Fruit fly (Drosophila melanogaster): ENCODE measurements around the gene CG9458.

The CG9458 gene

dm6 chr3R:9784341-9785062 lies 35.2 kb downstream of the CG9458 start, which contains the start of the genes MtnA and CG8500:
Gene MtnA, minus strand, starts transcription at chr3R:9784370.
Gene CG8500, plus strand, starts transcription at chr3R:9784653.
- peak; percentile 11; the same call in 1 of the 2 replicates for TF ChIP-seq Ets98B (GFP tag; IDR thresholded peaks at IDR 0.05)
- TF ChIP-seq CG4496 (GFP tag; IDR thresholded peaks at IDR 0.05) = peak; percentile 64; the same call in 2 of the 3 replicates
- TF ChIP-seq rn (GFP tag; IDR thresholded peaks at IDR 0.05) = no peak

- TF ChIP-seq CG9948 (tag; optimal IDR thresholded peaks at IDR 0.05) (peak; percentile 3), CG8159 (tag; optimal IDR thresholded peaks at IDR 0.05) (peak; percentile 21), CG4496 (GFP tag; IDR thresholded peaks at IDR 0.05) (0 out of 3 replicates have a peak, but pooled peaks have one; percentile 21), EcR (GFP tag; optimal IDR thresholded peaks at IDR 0.05) (peak; percentile 8), Snoo (tag; optimal IDR thresholded peaks at IDR 0.05) (no peak), rn (GFP tag; IDR thresholded peaks at IDR 0.05) (no peak)
These were observed 36.3 kb downstream of the CG9458 start for dm6 chr3R:9783240-9783917.

dm6 chr3R:9779764-9780163 lies 39.9 kb downstream of the CG9458 start, which contains the start of gene CG12947:
Gene CG12947, plus strand, starts transcription at chr3R:9780064.
- peak; percentile 30 for TF ChIP-seq EcR (GFP tag; optimal IDR thresholded peaks at IDR 0.05)
- TF ChIP-seq CG8159 (tag; optimal IDR thresholded peaks at IDR 0.05) = no peak
- TF ChIP-seq CG14655 (GFP tag; optimal IDR thresholded peaks at IDR 0.05) = no peak
- no peak for TF ChIP-seq Snoo (tag; optimal IDR thresholded peaks at IDR 0.05)
- TF ChIP-seq CG4496 (GFP tag; IDR thresholded peaks at IDR 0.05) = peak; percentile 21; the same call in 1 of the 3 replicates
- TF ChIP-seq D1 (tag; optimal IDR thresholded peaks at IDR 0.05) = no peak
- TF ChIP-seq CG32121 (GFP tag; IDR thresholded peaks at IDR 0.05) = 0 out of 2 replicates have a peak, but pooled peaks have one; percentile 12

- TF ChIP-seq EcR (GFP tag; optimal IDR thresholded peaks at IDR 0.05) = peak; percentile 22
- peak; percentile 41 for TF ChIP-seq CG8159 (tag; optimal IDR thresholded peaks at IDR 0.05)
- TF ChIP-seq CG9948 (tag; optimal IDR thresholded peaks at IDR 0.05) = no peak
- no peak for TF ChIP-seq Pif1A (GFP tag; optimal IDR thresholded peaks at IDR 0.05)
- peak; percentile 17 for TF ChIP-seq gl (tag; optimal IDR thresholded peaks at IDR 0.05)
- TF ChIP-seq CG13204 (GFP tag; optimal IDR thresholded peaks at IDR 0.05) = no peak
- peak; percentile 17 for TF ChIP-seq CG15710 (tag; optimal IDR thresholded peaks at IDR 0.05)
- TF ChIP-seq CG8301 (tag; optimal IDR thresholded peaks at IDR 0.05) = peak; percentile 16
- peak; percentile 64 for TF ChIP-seq Snoo (tag; optimal IDR thresholded peaks at IDR 0.05)
- TF ChIP-seq CG4496 (GFP tag; IDR thresholded peaks at IDR 0.05) = peak; percentile 78; the same call in 2 of the 3 replicates
- peak; percentile 54; the same call in 1 of the 3 replicates for TF ChIP-seq fd96Ca (GFP tag; IDR thresholded peaks at IDR 0.05)
- TF ChIP-seq D1 (tag; optimal IDR thresholded peaks at IDR 0.05) = no peak
- no peak for TF ChIP-seq CG10348 (GFP tag; IDR thresholded peaks at IDR 0.05)
- TF ChIP-seq CG12605 (GFP tag; IDR thresholded peaks at IDR 0.05) = peak; percentile 26; the same call in 1 of the 2 replicates
- peak; percentile 30 for TF ChIP-seq CG34367 (tag; optimal IDR thresholded peaks at IDR 0.05)
- peak; percentile 57 for TF ChIP-seq Ets98B (GFP tag; IDR thresholded peaks at IDR 0.05)
- TF ChIP-seq rn (GFP tag; IDR thresholded peaks at IDR 0.05) = peak; percentile 38; the same call in 1 of the 2 replicates
- TF ChIP-seq CG17806 (tag; optimal IDR thresholded peaks at IDR 0.05) = no peak
- peak; percentile 26; the same call in 1 of the 2 replicates for TF ChIP-seq CG32121 (GFP tag; IDR thresholded peaks at IDR 0.05)
- TF ChIP-seq CG14655 (GFP tag; optimal IDR thresholded peaks at IDR 0.05) = no peak
- no peak for TF ChIP-seq Pif1B (GFP tag; optimal IDR thresholded peaks at IDR 0.05)
These were observed 41.7 kb downstream of the CG9458 start, which contains the start of gene RpS29 for dm6 chr3R:9777941-9778360. Gene RpS29, plus strand, starts transcription at chr3R:9778042.

- TF ChIP-seq CG10348 (GFP tag; IDR thresholded peaks at IDR 0.05) (no peak), D1 (tag; optimal IDR thresholded peaks at IDR 0.05) (no peak), Pif1B (GFP tag; optimal IDR thresholded peaks at IDR 0.05) (no peak), CG9948 (tag; optimal IDR thresholded peaks at IDR 0.05) (no peak), CG17806 (tag; optimal IDR thresholded peaks at IDR 0.05) (no peak), rn (GFP tag; IDR thresholded peaks at IDR 0.05) (no peak)
These were observed 44.9 kb downstream of the CG9458 start, which contains the start of gene topi for dm6 chr3R:9774821-9775220. Gene topi, plus strand, starts transcription at chr3R:9775121.

- no peak for TF ChIP-seq EcR (GFP tag; optimal IDR thresholded peaks at IDR 0.05)
- TF ChIP-seq Ets98B (GFP tag; IDR thresholded peaks at IDR 0.05) = no peak
- no peak for TF ChIP-seq CG17806 (tag; optimal IDR thresholded peaks at IDR 0.05)
- TF ChIP-seq CG13204 (GFP tag; optimal IDR thresholded peaks at IDR 0.05) = no peak
- TF ChIP-seq CG8159 (tag; optimal IDR thresholded peaks at IDR 0.05) = no peak
- no peak for TF ChIP-seq CG34367 (tag; optimal IDR thresholded peaks at IDR 0.05)
These were observed 45.5 kb downstream of the CG9458 start, which contains the start of gene Whamy for dm6 chr3R:9774147-9774546. Gene Whamy, minus strand, starts transcription at chr3R:9774419.

All from whole organism, pupa.